Fruit fly (Drosophila melanogaster) whole organism, adult: ENCODE measurements around the gene brn.

Source experiments
- CG11617 ChIP-seq: fragments of 200-800 bp; sonication (Bioruptor generic); optimal IDR thresholded peaks from 2 replicates; lab custom pipeline; 2017; ENCODE audit warnings: mild to moderate bottlenecking, missing biosample characterization, missing genetic modification reagents, missing genetic modification characterization
- CG12768 ChIP-seq: fragments of 200-800 bp; sonication (Bioruptor generic); optimal IDR thresholded peaks from 2 replicates; lab custom pipeline; 2017; ENCODE audit warnings: missing biosample characterization, missing genetic modification characterization, mild to moderate bottlenecking, moderate library complexity, missing genetic modification reagents
- CG14711 ChIP-seq: fragments of 200-800 bp; sonication (Bioruptor generic); optimal IDR thresholded peaks from 2 replicates; lab custom pipeline; 2018; ENCODE audit warnings: missing biosample characterization, mild to moderate bottlenecking, missing genetic modification characterization, moderate library complexity
- CG1620 ChIP-seq: fragments of 200-800 bp; sonication (Bioruptor generic); optimal IDR thresholded peaks from 2 replicates; lab custom pipeline; 2016; ENCODE audit warnings: missing biosample characterization, missing genetic modification characterization
- CG33017 ChIP-seq: fragments of 200-800 bp; sonication (Bioruptor generic); optimal IDR thresholded peaks from 2 replicates; lab custom pipeline; 2018; ENCODE audit warnings: missing biosample characterization, mild to moderate bottlenecking, missing genetic modification characterization, moderate library complexity
- CG5204 ChIP-seq: fragments of 200-800 bp; sonication (Bioruptor generic); optimal IDR thresholded peaks from 2 replicates; lab custom pipeline; 2016; ENCODE audit warnings: missing biosample characterization, missing genetic modification characterization
- CG7101 ChIP-seq: fragments of 200-800 bp; sonication (Bioruptor generic); optimal IDR thresholded peaks from 2 replicates; lab custom pipeline; 2018; ENCODE audit warnings: missing biosample characterization, mild to moderate bottlenecking, missing genetic modification characterization, moderate library complexity
- Clk ChIP-seq: fragments of 200-800 bp; sonication (Bioruptor generic); optimal IDR thresholded peaks from 2 replicates; lab custom pipeline; 2017; ENCODE audit warnings: missing biosample characterization, missing genetic modification characterization
- Crg-1 ChIP-seq: fragments of 200-800 bp; sonication (Bioruptor generic); optimal IDR thresholded peaks from 2 replicates; lab custom pipeline; 2016; ENCODE audit warnings: missing biosample characterization, missing genetic modification characterization
- Hr96 ChIP-seq: fragments of 200-800 bp; sonication (Bioruptor generic); optimal IDR thresholded peaks from 2 replicates; lab custom pipeline; 2016; ENCODE audit warnings: missing biosample characterization, missing genetic modification characterization
- Mnt ChIP-seq: fragments of 200-800 bp; sonication (Bioruptor generic); optimal IDR thresholded peaks from 2 replicates; lab custom pipeline; 2016; ENCODE audit warnings: missing biosample characterization, mild to moderate bottlenecking, missing genetic modification characterization
- bab1 ChIP-seq: fragments of 200-800 bp; sonication (Bioruptor generic); optimal IDR thresholded peaks from 3 replicates; lab custom pipeline; 2019; ENCODE audit warnings: missing biosample characterization, mild to moderate bottlenecking, missing genetic modification characterization, moderate library complexity
- cic ChIP-seq: fragments of 200-800 bp; sonication (Bioruptor generic); optimal IDR thresholded peaks from 2 replicates; lab custom pipeline; 2017; ENCODE audit warnings: missing biosample characterization, mild to moderate bottlenecking, missing genetic modification characterization, moderate library complexity
- cnc ChIP-seq, 2 experiments: fragments of >200 bp; optimal IDR thresholded peaks; 2 replicates each; lab custom pipeline; 2017
- kay ChIP-seq: fragments of 200-800 bp; sonication (Bioruptor generic); peaks from one replicate; lab custom pipeline; 2016; ENCODE audit warnings: missing biosample characterization, missing genetic modification characterization, borderline replicate concordance
- ovo ChIP-seq: fragments of 200-800 bp; sonication (Bioruptor generic); optimal IDR thresholded peaks from 2 replicates; lab custom pipeline; 2016; ENCODE audit warnings: missing biosample characterization, missing genetic modification characterization
- pad ChIP-seq: fragments of 200-800 bp; sonication (Bioruptor generic); optimal IDR thresholded peaks from 3 replicates; lab custom pipeline; 2017; ENCODE audit warnings: missing biosample characterization, missing genetic modification characterization, mild to moderate bottlenecking, moderate library complexity, missing genetic modification reagents
- tj ChIP-seq: fragments of 200-800 bp; sonication (Bioruptor generic); optimal IDR thresholded peaks from 3 replicates; lab custom pipeline; 2017; ENCODE audit warnings: missing biosample characterization, mild to moderate bottlenecking, missing genetic modification characterization, moderate library complexity

Gene brn

DNA sequence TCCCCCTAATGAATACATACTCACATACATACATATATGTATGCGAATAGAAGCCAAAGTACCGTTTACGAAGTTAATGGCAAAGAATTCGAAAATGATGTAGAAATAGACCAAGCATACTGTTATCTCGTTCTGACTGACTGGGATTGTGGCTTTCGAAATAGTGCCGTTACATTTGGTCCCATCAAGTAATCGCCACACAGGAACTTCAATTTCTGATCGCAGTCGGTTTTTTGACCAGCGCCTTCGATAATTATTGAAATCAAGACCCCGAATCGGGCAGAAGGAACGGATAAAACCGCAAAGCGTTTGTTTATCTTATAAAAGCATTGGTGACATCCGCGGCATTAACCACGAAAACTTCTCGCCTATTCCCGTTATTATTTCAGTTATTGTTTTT is 15.4 kb downstream of the brn start:
- TF ChIP-seq ovo (peak; percentile 88), pad (GFP tag; lab: Kevin White, UChicago) (peak; percentile 87), Crg-1 (GFP tag; lab: Kevin White, UChicago) (no peak)

DNA sequence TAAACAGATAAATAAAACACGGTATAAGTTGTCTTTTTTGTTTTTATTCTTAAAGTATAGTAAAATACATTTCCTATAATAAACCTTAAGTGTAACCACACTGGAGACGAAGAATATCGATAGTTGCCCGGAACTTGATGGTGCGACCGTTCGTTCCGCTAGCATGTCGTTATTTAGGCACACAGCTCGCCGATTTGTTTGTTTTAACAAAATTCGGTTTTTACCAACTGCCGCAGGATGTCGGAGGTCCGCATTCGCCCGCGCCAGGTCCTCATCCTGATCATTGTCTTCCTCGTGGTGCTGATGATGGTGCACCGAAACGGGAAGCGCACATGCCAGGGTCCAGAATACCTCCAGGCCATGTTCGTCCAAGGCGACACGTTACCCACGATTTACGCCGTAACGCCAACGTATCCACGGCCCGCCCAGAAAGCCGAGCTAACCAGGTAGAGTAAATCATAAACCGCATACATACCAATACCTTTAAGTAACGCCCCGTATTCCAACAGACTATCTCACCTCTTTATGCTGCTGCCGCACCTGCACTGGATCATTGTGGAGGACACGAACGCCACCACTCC is 27.0 kb downstream of the brn start, which contains the start of gene GlcAT-I:
GlcAT-I (plus strand) TSS at position 163 of the 581 bp plus-strand sequence.
- TF ChIP-seq CG11617 (GFP tag; lab: Kevin White, UChicago) (no peak), CG5204 (GFP tag; lab: Kevin White, UChicago) (no peak), kay (no peak), pad (GFP tag; lab: Kevin White, UChicago) (no peak), Crg-1 (GFP tag; lab: Kevin White, UChicago) (no peak), CG14711 (tag; lab: Kevin White, UChicago) (no peak), tj (GFP tag; lab: Kevin White, UChicago) (no peak), cnc (optimal IDR thresholded peaks at IDR 0.05; lab: Kevin White, UChicago) (no peak), CG7101 (no peak), Mnt (GFP tag; lab: Kevin White, UChicago) (no peak), Hr96 (GFP tag; lab: Kevin White, UChicago) (no peak), cic (no peak), CG33017 (tag; lab: Kevin White, UChicago) (no peak)

DNA sequence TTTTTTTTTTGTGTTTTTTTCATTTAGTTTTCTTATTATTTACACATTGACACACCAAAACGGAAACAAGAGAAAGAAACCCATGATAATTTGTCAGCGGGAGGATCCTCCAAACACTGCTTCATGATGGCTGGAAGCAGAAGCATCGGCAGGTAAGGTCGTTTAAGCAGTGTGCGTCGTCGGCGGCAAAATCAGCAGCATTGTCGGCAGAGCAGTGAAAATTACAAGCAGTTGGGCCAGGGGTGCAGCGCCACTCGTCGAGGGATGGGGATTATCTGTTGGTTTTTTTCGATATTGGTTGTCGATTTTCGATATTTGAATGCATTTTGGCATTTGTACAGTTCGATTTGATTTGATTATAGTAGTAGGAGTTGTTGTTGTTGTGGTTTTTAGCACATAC is 34.9 kb downstream of the brn start:
- no peak for TF ChIP-seq Clk (GFP tag; lab: Kevin White, UChicago)

DNA sequence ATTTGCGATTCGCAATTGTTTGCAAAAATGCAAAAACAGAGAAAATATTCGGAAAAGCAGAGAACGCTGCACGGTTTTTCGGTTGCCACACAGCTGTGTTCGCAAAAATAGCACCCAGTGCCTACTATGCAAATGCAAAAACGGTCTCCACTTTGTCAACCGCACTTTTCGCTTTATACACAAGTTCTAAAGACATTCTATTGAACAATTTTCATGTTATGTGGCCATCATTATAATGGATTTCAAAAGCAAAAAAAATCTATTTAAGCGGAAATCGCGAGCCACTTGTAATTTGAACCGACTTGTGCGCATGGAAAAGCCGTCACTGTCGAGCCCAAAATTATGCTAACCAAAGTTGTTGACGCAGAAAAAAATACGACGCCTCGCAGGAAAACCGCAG is 46.8 kb downstream of the brn start:
- TF ChIP-seq CG12768 (GFP tag; lab: Kevin White, UChicago): no peak
- no peak for TF ChIP-seq cic
- no peak for TF ChIP-seq Crg-1 (GFP tag; lab: Kevin White, UChicago)
- TF ChIP-seq cnc (optimal IDR thresholded peaks at IDR 0.05; lab: Kevin White, UChicago): no peak
- no peak for TF ChIP-seq Clk (GFP tag; lab: Kevin White, UChicago)
- TF ChIP-seq bab1 (GFP tag; lab: Kevin White, UChicago): peak; percentile 46
- peak; percentile 25 for TF ChIP-seq tj (GFP tag; lab: Kevin White, UChicago)
- TF ChIP-seq CG11617 (GFP tag; lab: Kevin White, UChicago): no peak
- TF ChIP-seq CG1620 (GFP tag; lab: Kevin White, UChicago): no peak
- TF ChIP-seq pad (GFP tag; lab: Kevin White, UChicago): no peak
- no peak for TF ChIP-seq CG14711 (tag; lab: Kevin White, UChicago)
- TF ChIP-seq Mnt (GFP tag; lab: Kevin White, UChicago): no peak
